Worm (Caenorhabditis elegans) whole organism, early embryonic: ENCODE data around the gene srx-93.

Experiments
- F13C5.2 ChIP-seq: sonication (generic microtip); optimal IDR thresholded peaks from 2 replicates; lab custom pipeline; 2017; ENCODE audit warnings: mild to moderate bottlenecking, missing genetic modification characterization, inconsistent platforms, missing compliant biosample characterization
- aly-1 ChIP-seq: sonication (generic microtip); optimal IDR thresholded peaks from 2 replicates; lab custom pipeline; 2016; ENCODE audit warnings: missing genetic modification characterization, missing compliant biosample characterization
- ama-1 ChIP-seq: fragments of 150-350 bp; optimal IDR thresholded peaks from 2 replicates; lab custom pipeline; 2014
- ceh-13 ChIP-seq: fragments of 200-800 bp; sonication (Bioruptor generic); optimal IDR thresholded peaks from 2 replicates; lab custom pipeline; 2018; ENCODE audit warnings: mild to moderate bottlenecking, missing genetic modification characterization, missing compliant biosample characterization
- ceh-36 ChIP-seq: sonication (generic microtip); optimal IDR thresholded peaks from 2 replicates; lab custom pipeline; 2016; ENCODE audit warnings: missing genetic modification characterization, inconsistent platforms, missing compliant biosample characterization
- flt-1 ChIP-seq: fragments of 200-800 bp; sonication (Bioruptor generic); IDR thresholded peaks from 2 replicates; pipeline ENCODE4 v1.3.6; 2022; ENCODE audit warnings: missing genetic modification characterization, missing compliant biosample characterization
- hnd-1 ChIP-seq: sonication (generic microtip); optimal IDR thresholded peaks from 2 replicates; lab custom pipeline; 2016; ENCODE audit warnings: missing genetic modification characterization, missing compliant biosample characterization
- pes-1 ChIP-seq: fragments of 200-800 bp; sonication (Bioruptor generic); IDR thresholded peaks from 2 replicates; pipeline ENCODE4 v1.3.6; 2022; ENCODE audit warnings: missing genetic modification reagents, missing genetic modification characterization, missing compliant biosample characterization
- sea-1 ChIP-seq: fragments of 200-800 bp; sonication (Bioruptor generic); conservative IDR thresholded peaks from 2 replicates; pipeline ENCODE4 v1.3.6; 2022; ENCODE audit warnings: missing genetic modification characterization, missing compliant biosample characterization
- tbx-11 ChIP-seq: fragments of 200-800 bp; sonication (Bioruptor generic); IDR thresholded peaks from 2 replicates; pipeline ENCODE4 v1.3.6; 2022; ENCODE audit warnings: missing genetic modification characterization, missing compliant biosample characterization
- tra-4 ChIP-seq: sonication (generic microtip); optimal IDR thresholded peaks from 2 replicates; lab custom pipeline; 2017; ENCODE audit warnings: missing genetic modification characterization, missing compliant biosample characterization

ce11 chrV:3626944-3627343 is 6.4 kb upstream of the srx-93 start, which contains the start of gene F59B1.4:
- TF ChIP-seq sea-1: no peak
- no peak for TF ChIP-seq hnd-1 (tag; lab: Kevin White, UChicago)
- no peak for TF ChIP-seq tbx-11 (GFP tag; lab: Robert Waterston, UW)
- no peak for TF ChIP-seq ama-1 (lab: Kevin White, UChicago)
- TF ChIP-seq pes-1 (GFP tag; lab: Robert Waterston, UW): no peak
- no peak for TF ChIP-seq ceh-13 (GFP tag; lab: Kevin White, UChicago)
- no peak for TF ChIP-seq aly-1
- no peak for TF ChIP-seq tra-4
- no peak for TF ChIP-seq flt-1 (GFP tag; lab: Robert Waterston, UW)
- no peak for TF ChIP-seq ceh-36
- no peak for TF ChIP-seq F13C5.2 (tag; lab: Kevin White, UChicago)
